Worm (Caenorhabditis elegans) whole organism, L3 larva: ENCODE measurements around the gene rps-8.

ENCODE experiments used
- R02D3.7 ChIP-seq: fragments of 150-350 bp; optimal IDR thresholded peaks from 2 replicates; lab custom pipeline; 2014; ENCODE audit warnings: missing biosample characterization, missing genetic modification characterization
- aly-2 ChIP-seq: fragments of 150-350 bp; optimal IDR thresholded peaks from 2 replicates; lab custom pipeline; 2014; ENCODE audit warnings: missing biosample characterization, missing genetic modification characterization
- ceh-16 ChIP-seq: sonication (generic microtip); optimal IDR thresholded peaks from 2 replicates; lab custom pipeline; 2017; ENCODE audit warnings: missing biosample characterization, missing genetic modification characterization
- ceh-28 ChIP-seq: fragments of 150-350 bp; optimal IDR thresholded peaks from 2 replicates; lab custom pipeline; 2014; ENCODE audit warnings: missing biosample characterization, missing genetic modification reagents, missing genetic modification characterization
- ceh-82 ChIP-seq: fragments of 150-350 bp; optimal IDR thresholded peaks from 2 replicates; lab custom pipeline; 2014; ENCODE audit warnings: missing biosample characterization, missing genetic modification characterization
- daf-12 ChIP-seq: fragments of 150-350 bp; optimal IDR thresholded peaks from 2 replicates; lab custom pipeline; 2014; ENCODE audit warnings: missing biosample characterization, missing genetic modification reagents, missing genetic modification characterization
- egl-27 ChIP-seq: sonication (generic microtip); optimal IDR thresholded peaks from 4 replicates; lab custom pipeline; 2017; ENCODE audit warnings: missing biosample characterization, missing genetic modification reagents, missing genetic modification characterization
- egl-5 ChIP-seq: fragments of 150-350 bp; optimal IDR thresholded peaks from 2 replicates; lab custom pipeline; 2017; ENCODE audit warnings: missing biosample characterization, missing genetic modification reagents, missing genetic modification characterization, inconsistent platforms
- elt-1 ChIP-seq: fragments of 150-350 bp; optimal IDR thresholded peaks from 2 replicates; lab custom pipeline; 2014; ENCODE audit warnings: missing biosample characterization, missing genetic modification characterization
- elt-2 ChIP-seq: sonication (generic microtip); optimal IDR thresholded peaks from 2 replicates; lab custom pipeline; 2016; ENCODE audit warnings: missing genetic modification reagents, mild to moderate bottlenecking, missing genetic modification characterization, missing compliant biosample characterization
- elt-3 ChIP-seq, 3 experiments: fragments of 150-350 bp in 1 of 3; sonication (generic microtip) in 2 of 3; optimal IDR thresholded peaks; 2 replicates in 2 of 3; 4 replicates in 1 of 3; lab custom pipeline; 2014 to 2017; ENCODE audit warnings: missing biosample characterization in 3 of 3, missing genetic modification characterization in 3 of 3
- eor-1 ChIP-seq, 2 experiments: fragments of 150-350 bp; optimal IDR thresholded peaks; 2 replicates each; lab custom pipeline; 2014 to 2018; ENCODE audit warnings: missing biosample characterization in 2 of 2, missing genetic modification characterization in 2 of 2
- fkh-10 ChIP-seq: sonication (generic microtip); optimal IDR thresholded peaks from 2 replicates; lab custom pipeline; 2017; ENCODE audit warnings: missing biosample characterization, missing genetic modification reagents, missing genetic modification characterization
- fkh-2 ChIP-seq: fragments of 150-350 bp; optimal IDR thresholded peaks from 2 replicates; lab custom pipeline; 2014; ENCODE audit warnings: missing biosample characterization, missing genetic modification reagents, missing genetic modification characterization
- fos-1 ChIP-seq: fragments of 150-350 bp; optimal IDR thresholded peaks from 2 replicates; lab custom pipeline; 2014; ENCODE audit warnings: missing biosample characterization, missing genetic modification characterization
- jun-1 ChIP-seq: fragments of 150-350 bp; optimal IDR thresholded peaks from 2 replicates; lab custom pipeline; 2014; ENCODE audit warnings: missing biosample characterization, missing genetic modification reagents, missing genetic modification characterization
- lin-39 ChIP-seq: fragments of 150-350 bp; optimal IDR thresholded peaks from 2 replicates; lab custom pipeline; 2018; ENCODE audit warnings: missing biosample characterization, missing genetic modification reagents, missing genetic modification characterization
- lsy-12 ChIP-seq: sonication (generic microtip); optimal IDR thresholded peaks from 2 replicates; lab custom pipeline; 2016; ENCODE audit warnings: mild to moderate bottlenecking, missing genetic modification characterization, missing compliant biosample characterization
- mdl-1 ChIP-seq: fragments of 150-350 bp; optimal IDR thresholded peaks from 2 replicates; lab custom pipeline; 2014; ENCODE audit warnings: missing biosample characterization, missing genetic modification characterization
- mml-1 ChIP-seq: fragments of 150-350 bp; sonication (generic microtip); optimal IDR thresholded peaks from 3 replicates; lab custom pipeline; 2014; ENCODE audit warnings: missing biosample characterization, missing genetic modification characterization
- nfya-1 ChIP-seq: sonication (generic microtip); optimal IDR thresholded peaks from 2 replicates; lab custom pipeline; 2017; ENCODE audit warnings: missing genetic modification characterization, mild to moderate bottlenecking, missing compliant biosample characterization, antibody characterized with exemption, moderate library complexity; ENCODE audit not compliant: insufficient read depth
- nhr-11 ChIP-seq: fragments of 150-350 bp; optimal IDR thresholded peaks from 2 replicates; lab custom pipeline; 2014; ENCODE audit warnings: missing biosample characterization, missing genetic modification characterization
- nhr-12 ChIP-seq: fragments of 150-350 bp; optimal IDR thresholded peaks from 2 replicates; lab custom pipeline; 2014; ENCODE audit warnings: missing biosample characterization, missing genetic modification characterization
- nhr-23 ChIP-seq: fragments of 150-350 bp; optimal IDR thresholded peaks from 2 replicates; lab custom pipeline; 2014; ENCODE audit warnings: missing biosample characterization, missing genetic modification reagents, missing genetic modification characterization
- nhr-237 ChIP-seq: fragments of 150-350 bp; optimal IDR thresholded peaks from 2 replicates; lab custom pipeline; 2014; ENCODE audit warnings: missing biosample characterization, missing genetic modification characterization
- nhr-25 ChIP-seq: sonication (generic microtip); optimal IDR thresholded peaks from 2 replicates; lab custom pipeline; 2017; ENCODE audit warnings: missing biosample characterization, missing genetic modification characterization
- nhr-28 ChIP-seq: fragments of 150-350 bp; optimal IDR thresholded peaks from 2 replicates; lab custom pipeline; 2014; ENCODE audit warnings: missing biosample characterization, missing genetic modification characterization
- nhr-43 ChIP-seq: sonication (generic microtip); optimal IDR thresholded peaks from 2 replicates; lab custom pipeline; 2016; ENCODE audit warnings: mild to moderate bottlenecking, missing genetic modification characterization, missing compliant biosample characterization; ENCODE audit not compliant: poor library complexity, severe bottlenecking
- nhr-67 ChIP-seq: fragments of 150-350 bp; optimal IDR thresholded peaks from 2 replicates; lab custom pipeline; 2014; ENCODE audit warnings: missing biosample characterization, missing genetic modification characterization
- nhr-76 ChIP-seq: fragments of 150-350 bp; sonication (generic microtip); optimal IDR thresholded peaks from 5 replicates; lab custom pipeline; 2014; ENCODE audit warnings: missing biosample characterization, missing genetic modification characterization
- pqm-1 ChIP-seq: fragments of 150-350 bp; optimal IDR thresholded peaks from 2 replicates; lab custom pipeline; 2017; ENCODE audit warnings: missing biosample characterization, missing genetic modification characterization, inconsistent platforms
- sea-2 ChIP-seq: fragments of 150-350 bp; sonication (generic microtip); optimal IDR thresholded peaks from 4 replicates; lab custom pipeline; 2014; ENCODE audit warnings: missing biosample characterization, missing genetic modification reagents, missing genetic modification characterization
- snpc-4 ChIP-seq: fragments of 150-350 bp; optimal IDR thresholded peaks from 2 replicates; lab custom pipeline; 2014; ENCODE audit warnings: missing biosample characterization, missing genetic modification characterization
- tbx-2 ChIP-seq: sonication (generic microtip); optimal IDR thresholded peaks from 2 replicates; lab custom pipeline; 2016; ENCODE audit warnings: mild to moderate bottlenecking, missing genetic modification characterization, missing compliant biosample characterization
- unc-62 ChIP-seq: fragments of 150-350 bp; sonication (generic microtip); optimal IDR thresholded peaks from 4 replicates; lab custom pipeline; 2014; ENCODE audit warnings: missing biosample characterization, missing genetic modification reagents, missing genetic modification characterization
- zag-1 ChIP-seq: fragments of 150-350 bp; optimal IDR thresholded peaks from 2 replicates; lab custom pipeline; 2014; ENCODE audit warnings: missing biosample characterization, missing genetic modification characterization
- ztf-11 ChIP-seq: fragments of 150-350 bp; optimal IDR thresholded peaks from 2 replicates; lab custom pipeline; 2014; ENCODE audit warnings: missing biosample characterization, missing genetic modification characterization

rps-8 gene

ce11 chrIV:7313397-7313910 is at the start of gene rps-8:
Gene rps-8 (minus strand): TSS chrIV:7313860.
- no peak for TF ChIP-seq lin-39 (tag; lab: Kevin White, UChicago)
- no peak for TF ChIP-seq snpc-4
- no peak for TF ChIP-seq nhr-67
- no peak for TF ChIP-seq nhr-25
- TF ChIP-seq nhr-12 (tag; lab: Kevin White, UChicago): no peak
- no peak for TF ChIP-seq zag-1
- TF ChIP-seq nhr-28 (tag; lab: Kevin White, UChicago): no peak
- TF ChIP-seq daf-12 (tag; lab: Kevin White, UChicago): no peak
- no peak for TF ChIP-seq elt-3 (tag; optimal IDR thresholded peaks at IDR 0.05; lab: Kevin White, UChicago)
- no peak for TF ChIP-seq mdl-1
- TF ChIP-seq, all 47 proteins: peak for 0

ce11 chrIV:7346751-7347150 is 33.1 kb upstream of the rps-8 start, which contains the start of gene daf-42:
Gene daf-42 (minus strand): TSS chrIV:7346851.
- TF ChIP-seq ztf-11 (tag; lab: Kevin White, UChicago): no peak
- TF ChIP-seq nhr-28 (tag; lab: Kevin White, UChicago): no peak
- TF ChIP-seq snpc-4: no peak
- no peak for TF ChIP-seq fos-1 (tag; lab: Kevin White, UChicago)
- TF ChIP-seq ceh-82 (tag; lab: Kevin White, UChicago): no peak

- TF ChIP-seq ceh-82 (tag; lab: Kevin White, UChicago) (no peak), sea-2 (no peak), elt-2 (tag; lab: Kevin White, UChicago) (peak; percentile 25), nhr-43 (tag; lab: Kevin White, UChicago) (peak; percentile 31)
These were observed 30.4 kb upstream of the rps-8 start for ce11 chrIV:7344020-7344419.

DNA sequence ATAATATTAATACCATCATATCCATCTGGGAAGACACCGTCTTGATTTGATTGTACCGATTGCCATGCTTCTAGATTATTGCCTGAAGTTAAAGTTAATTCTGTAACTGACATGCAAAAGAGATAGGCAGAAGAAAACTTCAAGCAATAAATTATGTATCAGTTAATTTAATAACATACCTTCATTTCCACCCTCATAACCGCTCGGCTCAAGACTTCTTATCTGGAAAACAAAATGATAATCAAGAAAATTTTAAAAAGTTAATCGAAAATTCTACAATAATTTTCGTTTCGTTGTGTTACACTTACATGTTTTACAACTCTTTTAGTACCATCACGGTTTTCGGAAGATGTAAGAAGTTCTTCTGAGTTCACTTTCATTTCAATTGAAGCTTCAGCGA is 28.5 kb upstream of the rps-8 start:
- TF ChIP-seq mml-1 (no peak), eor-1 (tag; optimal IDR thresholded peaks at IDR 0.05; lab: Kevin White, UChicago) (no peak), ceh-16 (tag; lab: Kevin White, UChicago) (no peak), nfya-1 (tag; lab: Kevin White, UChicago) (no peak), jun-1 (tag; lab: Kevin White, UChicago) (no peak), nhr-76 (tag; lab: Kevin White, UChicago) (no peak), tbx-2 (tag; lab: Kevin White, UChicago) (no peak)

DNA sequence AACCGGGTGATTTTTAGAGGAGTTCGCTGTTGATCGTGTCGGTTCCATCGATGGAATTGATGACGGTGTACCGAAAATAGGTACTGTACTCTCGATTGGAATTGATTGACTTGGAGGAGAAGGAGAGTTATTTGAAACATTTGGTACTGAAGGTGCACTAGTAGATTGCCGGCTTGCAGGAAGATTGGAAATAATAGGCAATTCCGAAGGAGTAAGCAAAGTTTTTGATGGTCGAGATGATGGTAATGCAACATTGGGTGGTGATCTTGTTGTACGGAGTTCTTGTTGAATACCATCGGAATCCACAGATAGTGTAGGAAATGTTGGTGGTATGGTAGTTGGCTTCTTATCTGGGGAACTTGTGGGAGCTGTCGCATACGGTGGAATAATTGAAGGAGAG is 25.4 kb upstream of the rps-8 start:
- no peak for TF ChIP-seq nhr-25
- no peak for TF ChIP-seq fos-1 (tag; lab: Kevin White, UChicago)
- no peak for TF ChIP-seq nhr-237 (tag; lab: Kevin White, UChicago)
- TF ChIP-seq nhr-23 (tag; lab: Kevin White, UChicago): no peak
- TF ChIP-seq sea-2: no peak
- no peak for TF ChIP-seq elt-1 (tag; lab: Kevin White, UChicago)
- TF ChIP-seq nhr-76 (tag; lab: Kevin White, UChicago): no peak
- no peak for TF ChIP-seq tbx-2 (tag; lab: Kevin White, UChicago)
- no peak for TF ChIP-seq ztf-11 (tag; lab: Kevin White, UChicago)
- TF ChIP-seq ceh-82 (tag; lab: Kevin White, UChicago): no peak
- no peak for TF ChIP-seq fkh-2
- no peak for TF ChIP-seq unc-62
- no peak for TF ChIP-seq ceh-28 (tag; lab: Kevin White, UChicago)
- no peak for TF ChIP-seq mdl-1
- no peak for TF ChIP-seq elt-2 (tag; lab: Kevin White, UChicago)
- TF ChIP-seq R02D3.7 (tag; lab: Kevin White, UChicago): no peak
- no peak for TF ChIP-seq egl-5

DNA sequence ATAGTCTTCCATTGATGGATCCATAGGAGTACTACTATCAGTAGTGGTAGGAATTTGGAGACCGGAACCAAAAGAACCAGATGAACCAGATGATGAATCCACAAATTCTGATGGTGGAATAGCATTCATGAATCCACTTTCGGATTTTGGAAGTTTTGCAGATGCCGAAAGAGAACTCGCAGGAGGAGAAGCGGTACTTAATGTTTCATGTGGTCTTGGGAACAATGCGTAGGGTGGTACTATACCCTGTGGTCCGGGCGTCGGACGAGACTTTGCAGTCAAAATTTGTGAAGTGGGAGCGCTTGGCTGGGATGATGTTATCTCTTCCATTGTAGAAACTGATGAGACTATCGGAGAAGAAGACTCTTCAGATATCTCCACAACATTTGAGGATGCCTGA is 24.4 kb upstream of the rps-8 start:
- TF ChIP-seq ceh-82 (tag; lab: Kevin White, UChicago) (no peak), unc-62 (no peak), nhr-237 (tag; lab: Kevin White, UChicago) (no peak), nhr-23 (tag; lab: Kevin White, UChicago) (no peak), ceh-28 (tag; lab: Kevin White, UChicago) (no peak), sea-2 (no peak), egl-27 (tag; lab: Kevin White, UChicago) (no peak), aly-2 (tag; lab: Kevin White, UChicago) (no peak), elt-2 (tag; lab: Kevin White, UChicago) (no peak), nhr-11 (tag; lab: Kevin White, UChicago) (no peak), lsy-12 (tag; lab: Kevin White, UChicago) (no peak), jun-1 (tag; lab: Kevin White, UChicago) (no peak), tbx-2 (tag; lab: Kevin White, UChicago) (no peak), pqm-1 (tag; lab: Kevin White, UChicago) (no peak), fkh-2 (no peak), eor-1 (tag; optimal IDR thresholded peaks at IDR 0.05; lab: Kevin White, UChicago) (no peak), nhr-25 (no peak), elt-3 (tag; optimal IDR thresholded peaks at IDR 0.05; lab: Kevin White, UChicago) (no peak), lin-39 (tag; lab: Kevin White, UChicago) (no peak), fkh-10 (GFP tag; lab: Kevin White, UChicago) (no peak)
